Worm (Caenorhabditis elegans): ENCODE data around the gene spc-1.

Gene spc-1

DNA sequence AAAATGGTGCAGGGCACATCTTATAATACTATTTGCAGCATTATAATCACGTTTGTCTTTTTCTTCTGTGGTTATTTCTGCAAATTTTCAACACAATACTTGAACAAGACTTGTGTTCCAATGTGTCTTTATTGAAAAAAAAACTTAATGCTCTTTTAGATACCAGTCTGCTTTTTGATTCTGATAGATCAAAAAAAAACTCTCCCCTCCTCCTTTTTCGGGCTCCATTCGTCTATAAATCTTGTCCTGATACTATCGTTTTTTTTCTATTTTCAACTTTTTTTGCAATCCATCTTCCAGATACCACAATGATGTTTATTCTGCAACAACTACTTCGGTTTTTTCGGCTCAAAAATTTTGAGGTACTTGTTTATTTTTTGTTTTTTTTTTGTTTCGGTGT, 46.1 kb downstream of the spc-1 start, which contains the start of gene twk-16 (continued):
- TF ChIP-seq ccch-3 (GFP tag; optimal IDR thresholded peaks at IDR 0.05): no peak

DNA sequence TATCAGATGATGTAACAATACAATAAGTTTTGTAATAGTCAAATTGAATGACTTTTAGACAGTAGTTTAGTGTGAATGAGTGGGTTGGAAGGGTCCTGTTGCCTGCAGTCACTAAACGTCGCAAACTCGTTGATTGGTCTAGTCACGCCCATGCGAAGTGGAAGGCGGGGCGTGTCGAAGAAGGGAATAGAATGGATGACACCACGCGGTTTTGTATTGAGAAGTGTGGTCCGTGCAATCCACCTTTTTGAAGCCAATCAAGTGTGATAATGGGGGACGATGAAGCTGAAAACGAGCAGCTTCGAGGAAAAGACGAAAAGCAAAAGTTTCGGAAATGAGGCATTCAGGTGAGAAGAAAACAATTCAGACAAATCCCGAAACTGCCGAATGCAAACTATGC, 56.6 kb downstream of the spc-1 start, which contains the start of gene ceh-31:
Gene ceh-31 (minus strand): TSS at position 101 of the 400 bp plus-strand sequence.
- no peak for TF ChIP-seq lir-1 (GFP tag; conservative IDR thresholded peaks at IDR 0.05)
- no peak for TF ChIP-seq ztf-18 (tag; optimal IDR thresholded peaks at IDR 0.05)
- TF ChIP-seq Y53F4B.3 (GFP tag; IDR thresholded peaks at IDR 0.05): no peak
- TF ChIP-seq attf-5 (GFP tag; optimal IDR thresholded peaks at IDR 0.05): no peak
- no peak for TF ChIP-seq rpc-1 (optimal IDR thresholded peaks at IDR 0.05)
- no peak for TF ChIP-seq rpc-1 (tag; optimal IDR thresholded peaks at IDR 0.05)
- TF ChIP-seq hsf-1 (GFP tag; IDR thresholded peaks at IDR 0.05): no peak
- TF ChIP-seq snpc-1.1 (tag; optimal IDR thresholded peaks at IDR 0.05; ENCODE audit: insufficient read depth): no peak
- no peak for TF ChIP-seq bed-1 (GFP tag; IDR thresholded peaks at IDR 0.05)
- TF ChIP-seq zfh-2 (GFP tag; conservative IDR thresholded peaks at IDR 0.05): no peak
- TF ChIP-seq F52B5.7 (tag; optimal IDR thresholded peaks at IDR 0.05): no peak
- no peak for TF ChIP-seq F33H1.4 (GFP tag; IDR thresholded peaks at IDR 0.05)
- no peak for TF ChIP-seq attf-3 (GFP tag; conservative IDR thresholded peaks at IDR 0.05)
- no peak for TF ChIP-seq rcor-1 (GFP tag; IDR thresholded peaks at IDR 0.05)
- TF ChIP-seq Y95B8A.8 (GFP tag; IDR thresholded peaks at IDR 0.05): no peak

All from whole organism, young adult.